Worm (Caenorhabditis elegans): Measurements from ENCODE around the gene ttr-6.

Gene ttr-6

DNA sequence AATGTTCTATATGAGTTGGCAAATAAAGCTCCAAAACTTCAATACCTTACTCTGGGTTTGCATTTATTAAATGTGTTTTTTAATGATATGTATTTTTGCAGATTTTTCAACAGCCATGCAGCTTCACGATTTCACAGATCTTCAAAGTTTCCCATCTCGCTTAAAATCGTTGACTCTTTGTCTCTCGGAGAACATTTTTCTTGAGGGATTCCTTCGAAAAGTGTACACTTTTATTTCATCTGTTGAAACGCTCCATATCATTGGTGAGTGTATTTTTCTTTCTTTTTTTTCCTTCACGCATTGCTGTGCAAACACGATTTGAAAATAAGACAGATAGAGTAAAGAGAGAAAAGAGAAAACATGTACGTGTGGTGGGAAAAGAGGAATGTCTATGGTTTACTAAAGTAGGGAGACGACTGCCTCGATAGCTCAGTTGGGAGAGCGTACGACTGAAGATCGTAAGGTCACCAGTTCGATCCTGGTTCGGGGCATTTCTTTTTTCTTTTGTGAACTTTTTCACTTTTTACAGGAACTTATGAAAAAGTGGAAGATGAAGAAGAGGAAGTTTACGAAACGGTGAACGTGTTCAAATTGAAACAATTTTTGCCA is 3.6 kb downstream of the ttr-6 start (continued):
- TF ChIP-seq tlf-1 (GFP tag; optimal IDR thresholded peaks at IDR 0.05) (peak; percentile 21), ceh-40 (GFP tag; IDR thresholded peaks at IDR 0.05) (peak; percentile 83; the same call in 1 of the 2 replicates), D2030.7 (GFP tag; IDR thresholded peaks at IDR 0.05) (peak; percentile 68), Y53G8AR.9 (GFP tag; conservative IDR thresholded peaks at IDR 0.05) (peak; percentile 75), lag-1 (GFP tag; IDR thresholded peaks at IDR 0.05) (no peak), F22D6.2 (tag; optimal IDR thresholded peaks at IDR 0.05) (peak; percentile 16), ekl-4 (GFP tag; IDR thresholded peaks at IDR 0.05) (peak; percentile 45; the same call in 1 of the 2 replicates), unc-130 (GFP tag; optimal IDR thresholded peaks at IDR 0.05) (peak; percentile 32), Y56A3A.18 (GFP tag; IDR thresholded peaks at IDR 0.05) (peak; percentile 67), egl-44 (GFP tag; IDR thresholded peaks at IDR 0.05) (peak; percentile 93), snpc-1.3 (tag; optimal IDR thresholded peaks at IDR 0.05; ENCODE audit: insufficient read depth) (peak; percentile 93), rcor-1 (GFP tag; IDR thresholded peaks at IDR 0.05) (peak; percentile 86), ama-1 (optimal IDR thresholded peaks at IDR 0.05) (no peak), ama-1 (GFP tag; optimal IDR thresholded peaks at IDR 0.05) (peak; percentile 71 to 89), C06A6.2 (GFP tag; conservative IDR thresholded peaks at IDR 0.05) (no peak), nhr-80 (tag; optimal IDR thresholded peaks at IDR 0.05) (peak; percentile 32), ceh-58 (GFP tag; IDR thresholded peaks at IDR 0.05) (no peak), F33H1.4 (GFP tag; IDR thresholded peaks at IDR 0.05) (no peak), F55B11.4 (tag; optimal IDR thresholded peaks at IDR 0.05; ENCODE audit: borderline replicate concordance, insufficient read depth) (no peak), akir-1 (GFP tag; optimal IDR thresholded peaks at IDR 0.05) (no peak), mcd-1 (GFP tag; IDR thresholded peaks at IDR 0.05) (peak; percentile 54; the same call in 1 of the 2 replicates), ets-4 (GFP tag; optimal IDR thresholded peaks at IDR 0.05) (no peak), rec-8 (tag; optimal IDR thresholded peaks at IDR 0.05) (peak; percentile 78 to 91), snpc-4 (GFP tag; optimal IDR thresholded peaks at IDR 0.05) (peak; percentile 77), snpc-4 (tag; optimal IDR thresholded peaks at IDR 0.05) (peak in 1 of 4 experiments; percentile 54), hsf-1 (GFP tag; IDR thresholded peaks at IDR 0.05) (peak; percentile 47; the same call in 1 of the 2 replicates), F52B5.7 (tag; optimal IDR thresholded peaks at IDR 0.05) (no peak), cebp-2 (GFP tag; IDR thresholded peaks at IDR 0.05) (0 out of 2 replicates have a peak, but pooled peaks have one; percentile 85), gei-17 (GFP tag; optimal IDR thresholded peaks at IDR 0.05) (peak; percentile 68), atf-7 (tag; optimal IDR thresholded peaks at IDR 0.05) (peak; percentile 52), lin-40 (tag; optimal IDR thresholded peaks at IDR 0.05) (peak; percentile 82), fkh-3 (tag; optimal IDR thresholded peaks at IDR 0.05) (peak; percentile 73), egrh-3 (GFP tag; IDR thresholded peaks at IDR 0.05) (peak; percentile 34; the same call in 1 of the 2 replicates), dpl-1 (GFP tag; optimal IDR thresholded peaks at IDR 0.05) (no peak), Y95B8A.8 (GFP tag; IDR thresholded peaks at IDR 0.05) (no peak), C17E4.6 (GFP tag; IDR thresholded peaks at IDR 0.05) (no peak), snpc-1.1 (tag; optimal IDR thresholded peaks at IDR 0.05; ENCODE audit: insufficient read depth) (peak; percentile 56), ztf-25 (GFP tag; IDR thresholded peaks at IDR 0.05) (peak; percentile 91), cebp-1 (GFP tag; IDR thresholded peaks at IDR 0.05) (peak; percentile 68), cebp-1 (tag; optimal IDR thresholded peaks at IDR 0.05) (no peak), ZK185.1 (tag; optimal IDR thresholded peaks at IDR 0.05; ENCODE audit: poor library complexity, severe bottlenecking) (peak; percentile 90), nfya-2 (GFP tag; IDR thresholded peaks at IDR 0.05) (no peak), snpc-3.4 (tag; optimal IDR thresholded peaks at IDR 0.05) (peak; percentile 87), xnd-1 (tag; optimal IDR thresholded peaks at IDR 0.05) (no peak), lin-26 (GFP tag; IDR thresholded peaks at IDR 0.05) (peak; percentile 98), dpff-1 (tag; optimal IDR thresholded peaks at IDR 0.05) (peak; percentile 32), sdz-38 (tag; optimal IDR thresholded peaks at IDR 0.05) (no peak)

All from whole organism, young adult.